Worm (Caenorhabditis elegans) whole organism, midembryonic: ENCODE measurements around the gene W06F12.3.

Source experiments
- T22C8.4 ChIP-seq: fragments of 200-800 bp; sonication (Bioruptor generic); IDR thresholded peaks from 2 replicates; pipeline ENCODE4 v1.3.6; 2022; ENCODE audit warnings: missing genetic modification characterization, missing compliant biosample characterization
- cog-1 ChIP-seq: sonication (generic microtip); optimal IDR thresholded peaks from 2 replicates; lab custom pipeline; 2016; ENCODE audit warnings: missing genetic modification characterization, missing compliant biosample characterization
- flt-1 ChIP-seq: fragments of 200-800 bp; sonication (Bioruptor generic); IDR thresholded peaks from 2 replicates; pipeline ENCODE4 v1.3.6; 2022; ENCODE audit warnings: missing genetic modification characterization, missing compliant biosample characterization
- klf-2 ChIP-seq: fragments of 200-800 bp; sonication (Bioruptor generic); conservative IDR thresholded peaks from 2 replicates; pipeline ENCODE4 v1.3.6; 2022; ENCODE audit warnings: missing genetic modification reagents, missing genetic modification characterization, missing compliant biosample characterization
- med-1 ChIP-seq: sonication (generic microtip); optimal IDR thresholded peaks from 2 replicates; lab custom pipeline; 2017; ENCODE audit warnings: missing genetic modification characterization, mild to moderate bottlenecking, missing compliant biosample characterization, antibody characterized with exemption, missing genetic modification reagents; ENCODE audit not compliant: insufficient read depth
- ref-1 ChIP-seq: fragments of 200-800 bp; sonication (Bioruptor generic); conservative IDR thresholded peaks from 2 replicates; pipeline ENCODE4 v1.3.6; 2022; ENCODE audit warnings: missing genetic modification reagents, missing genetic modification characterization, missing compliant biosample characterization
- tab-1 ChIP-seq: fragments of 200-800 bp; sonication (Bioruptor generic); IDR thresholded peaks from 2 replicates; pipeline ENCODE4 v1.3.6; 2022; ENCODE audit warnings: missing genetic modification characterization, missing compliant biosample characterization
- ztf-23 ChIP-seq: fragments of 200-800 bp; sonication (Bioruptor generic); IDR thresholded peaks from 2 replicates; pipeline ENCODE4 v1.3.6; 2022; ENCODE audit warnings: missing genetic modification reagents, missing genetic modification characterization, missing compliant biosample characterization
- ztf-29 ChIP-seq: fragments of 200-800 bp; sonication (Bioruptor generic); IDR thresholded peaks from 2 replicates; pipeline ENCODE4 v1.3.6; 2022; ENCODE audit warnings: missing genetic modification reagents, missing genetic modification characterization, missing compliant biosample characterization

W06F12.3 gene

ce11 chrIII:13735008-13735407, at the start of gene W06F12.3:
W06F12.3 (plus strand) TSS chrIII:13735030.
- TF ChIP-seq klf-2 (GFP tag; lab: Robert Waterston, UW) = no peak
- no peak for TF ChIP-seq med-1 (GFP tag; lab: Kevin White, UChicago)

DNA sequence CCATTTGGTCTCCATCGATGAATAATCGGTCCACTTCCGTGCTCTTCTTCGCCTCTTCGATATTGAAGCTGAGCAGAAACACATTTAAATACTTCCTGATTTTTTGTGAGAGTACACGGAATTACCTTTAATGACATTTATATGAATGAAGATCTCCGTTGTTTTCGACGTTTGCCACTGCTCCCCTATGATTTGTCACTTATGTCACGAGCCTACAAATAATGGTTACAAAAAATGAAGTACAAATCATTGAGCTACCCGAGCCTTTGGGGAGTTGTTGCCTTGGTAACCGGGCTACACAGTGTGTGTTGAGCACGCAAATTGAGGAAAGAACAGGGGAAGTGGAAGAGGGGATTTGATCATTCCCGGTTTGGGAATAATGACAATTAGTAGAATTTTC, 48.5 kb upstream of the W06F12.3 start, which contains the start of gene dyf-2:
TSS of gene dyf-2 (minus strand) at position 137 of the 400 bp plus-strand sequence.
- TF ChIP-seq ztf-29 (GFP tag; lab: Robert Waterston, UW) = no peak
- no peak for TF ChIP-seq T22C8.4 (GFP tag; lab: Robert Waterston, UW)
- no peak for TF ChIP-seq med-1 (GFP tag; lab: Kevin White, UChicago)
- TF ChIP-seq flt-1 (GFP tag; lab: Robert Waterston, UW) = no peak
- no peak for TF ChIP-seq cog-1 (tag; lab: Kevin White, UChicago)
- TF ChIP-seq tab-1 (GFP tag; lab: Robert Waterston, UW) = no peak
- no peak for TF ChIP-seq ref-1 (GFP tag; lab: Robert Waterston, UW)
- TF ChIP-seq klf-2 (GFP tag; lab: Robert Waterston, UW) = no peak
- TF ChIP-seq ztf-23 (GFP tag; lab: Robert Waterston, UW) = no peak

DNA sequence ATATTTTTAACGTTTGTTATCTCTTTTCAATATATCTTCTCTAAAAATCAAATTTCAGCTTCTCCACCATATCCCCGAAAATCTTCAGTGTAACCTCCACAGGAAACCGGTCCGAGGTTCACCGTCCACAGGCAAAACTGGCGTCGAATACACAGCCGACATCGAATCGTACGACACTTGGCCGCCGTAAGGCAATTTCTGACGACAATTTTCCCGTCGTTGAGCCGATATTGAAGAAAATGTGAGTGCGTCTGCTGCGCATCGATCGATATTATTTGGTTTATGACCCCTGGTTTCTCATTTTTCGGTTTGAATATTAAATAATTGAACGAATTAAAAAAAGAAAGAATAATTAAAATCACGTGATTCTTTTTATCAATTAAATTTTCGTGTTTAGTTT, 47.6 kb upstream of the W06F12.3 start, which contains the start of gene cul-2:
TSS of gene cul-2 (plus strand) at position 59 of the 400 bp plus-strand sequence.
- no peak for TF ChIP-seq flt-1 (GFP tag; lab: Robert Waterston, UW)
- TF ChIP-seq ref-1 (GFP tag; lab: Robert Waterston, UW) = no peak
- TF ChIP-seq T22C8.4 (GFP tag; lab: Robert Waterston, UW) = no peak
- no peak for TF ChIP-seq cog-1 (tag; lab: Kevin White, UChicago)
- TF ChIP-seq tab-1 (GFP tag; lab: Robert Waterston, UW) = no peak
- no peak for TF ChIP-seq ztf-29 (GFP tag; lab: Robert Waterston, UW)
- no peak for TF ChIP-seq ztf-23 (GFP tag; lab: Robert Waterston, UW)

ce11 chrIII:13692555-13692954, 42.3 kb upstream of the W06F12.3 start, which contains the start of gene cyn-2:
cyn-2 (plus strand) TSS chrIII:13692668.
- TF ChIP-seq flt-1 (GFP tag; lab: Robert Waterston, UW) = no peak
- TF ChIP-seq T22C8.4 (GFP tag; lab: Robert Waterston, UW) = peak; percentile 16; the same call in 1 of the 2 replicates

DNA sequence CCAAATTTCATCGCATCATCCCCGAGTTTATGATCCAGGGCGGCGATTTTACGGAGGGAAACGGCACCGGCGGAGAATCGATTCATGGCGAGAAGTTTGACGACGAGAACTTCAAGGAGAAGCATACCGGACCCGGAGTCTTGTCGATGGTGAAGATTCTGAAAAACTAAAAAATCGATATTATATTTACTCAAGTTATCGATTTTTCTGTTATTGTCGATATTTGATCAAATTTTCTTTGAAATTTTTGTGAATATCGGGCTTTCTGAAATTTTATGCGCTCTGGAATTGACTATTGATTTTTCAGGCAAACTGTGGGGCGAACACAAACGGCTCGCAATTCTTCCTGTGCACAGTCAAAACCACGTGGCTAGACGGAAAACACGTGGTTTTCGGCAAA, 41.6 kb upstream of the W06F12.3 start:
- TF ChIP-seq T22C8.4 (GFP tag; lab: Robert Waterston, UW) (peak; percentile 47; the same call in 1 of the 2 replicates), tab-1 (GFP tag; lab: Robert Waterston, UW) (no peak), ref-1 (GFP tag; lab: Robert Waterston, UW) (no peak), ztf-29 (GFP tag; lab: Robert Waterston, UW) (no peak)

- TF ChIP-seq tab-1 (GFP tag; lab: Robert Waterston, UW) = no peak
- TF ChIP-seq med-1 (GFP tag; lab: Kevin White, UChicago) = no peak
- TF ChIP-seq cog-1 (tag; lab: Kevin White, UChicago) = no peak
- no peak for TF ChIP-seq flt-1 (GFP tag; lab: Robert Waterston, UW)
- TF ChIP-seq T22C8.4 (GFP tag; lab: Robert Waterston, UW) = no peak
- TF ChIP-seq ztf-23 (GFP tag; lab: Robert Waterston, UW) = no peak
- TF ChIP-seq klf-2 (GFP tag; lab: Robert Waterston, UW) = no peak
- no peak for TF ChIP-seq ztf-29 (GFP tag; lab: Robert Waterston, UW)
- TF ChIP-seq ref-1 (GFP tag; lab: Robert Waterston, UW) = no peak
These were observed 40.8 kb upstream of the W06F12.3 start for ce11 chrIII:13694048-13694447.

ce11 chrIII:13695588-13695987, 39.2 kb upstream of the W06F12.3 start:
- TF ChIP-seq flt-1 (GFP tag; lab: Robert Waterston, UW) (no peak), ztf-23 (GFP tag; lab: Robert Waterston, UW) (no peak)

ce11 chrIII:13697822-13698221, 37.0 kb upstream of the W06F12.3 start:
- no peak for TF ChIP-seq med-1 (GFP tag; lab: Kevin White, UChicago)
- TF ChIP-seq tab-1 (GFP tag; lab: Robert Waterston, UW) = no peak
- TF ChIP-seq ztf-23 (GFP tag; lab: Robert Waterston, UW) = no peak
- no peak for TF ChIP-seq flt-1 (GFP tag; lab: Robert Waterston, UW)
- TF ChIP-seq cog-1 (tag; lab: Kevin White, UChicago) = no peak
- no peak for TF ChIP-seq ref-1 (GFP tag; lab: Robert Waterston, UW)
- no peak for TF ChIP-seq T22C8.4 (GFP tag; lab: Robert Waterston, UW)
- TF ChIP-seq ztf-29 (GFP tag; lab: Robert Waterston, UW) = no peak
- no peak for TF ChIP-seq klf-2 (GFP tag; lab: Robert Waterston, UW)

- TF ChIP-seq cog-1 (tag; lab: Kevin White, UChicago) = no peak
- no peak for TF ChIP-seq med-1 (GFP tag; lab: Kevin White, UChicago)
- TF ChIP-seq flt-1 (GFP tag; lab: Robert Waterston, UW) = no peak
- no peak for TF ChIP-seq T22C8.4 (GFP tag; lab: Robert Waterston, UW)
- TF ChIP-seq ref-1 (GFP tag; lab: Robert Waterston, UW) = no peak
- TF ChIP-seq klf-2 (GFP tag; lab: Robert Waterston, UW) = no peak
- no peak for TF ChIP-seq tab-1 (GFP tag; lab: Robert Waterston, UW)
- no peak for TF ChIP-seq ztf-23 (GFP tag; lab: Robert Waterston, UW)
- no peak for TF ChIP-seq ztf-29 (GFP tag; lab: Robert Waterston, UW)
These were observed 33.1 kb upstream of the W06F12.3 start, which contains the start of gene lit-1 for ce11 chrIII:13701691-13702090. lit-1 (plus strand) TSS chrIII:13701991.

ce11 chrIII:13708415-13708814, 26.4 kb upstream of the W06F12.3 start:
- no peak for TF ChIP-seq T22C8.4 (GFP tag; lab: Robert Waterston, UW)
- TF ChIP-seq ref-1 (GFP tag; lab: Robert Waterston, UW) = no peak
- TF ChIP-seq klf-2 (GFP tag; lab: Robert Waterston, UW) = no peak
